Fruit fly (Drosophila melanogaster): ENCODE results near the gene sordd1.

sordd1 gene

DNA sequence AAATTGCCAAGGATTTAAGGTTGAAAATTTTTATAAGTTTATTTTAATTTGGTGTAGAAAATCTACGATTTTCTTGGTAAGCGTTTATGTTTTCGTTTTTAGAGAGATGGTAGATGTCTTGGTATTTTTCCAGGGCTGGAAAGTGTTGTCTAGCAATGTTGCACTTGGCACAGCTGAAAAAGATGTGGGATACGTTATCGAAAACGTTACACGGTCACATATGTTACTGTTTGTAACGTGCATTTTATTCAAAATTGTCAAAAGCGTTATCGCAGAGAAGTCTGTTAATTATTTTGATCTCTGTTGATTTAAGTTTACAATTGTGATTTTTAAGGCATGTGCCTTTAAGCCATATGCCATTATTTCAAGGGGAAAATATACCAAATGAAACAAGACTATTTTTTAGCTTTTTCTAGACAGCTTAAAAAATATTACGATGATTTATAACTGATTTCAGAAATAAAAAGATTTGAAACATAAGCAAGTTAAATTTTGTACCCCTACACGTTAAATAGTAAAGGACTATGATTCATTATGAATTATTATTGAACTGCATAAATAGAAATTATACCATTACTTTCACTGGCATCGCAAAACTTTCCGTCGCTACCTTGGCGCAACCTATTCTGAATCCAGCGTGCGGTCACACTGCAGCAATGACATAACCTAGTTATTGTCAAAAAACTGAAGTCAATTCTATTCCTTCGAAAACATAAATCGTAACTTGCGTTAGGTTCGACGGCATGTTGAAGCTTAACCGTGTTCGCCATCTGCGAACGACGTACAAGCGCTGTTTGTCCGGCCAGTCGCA lies 10.2 kb downstream of the sordd1 start, which contains the start of the genes Paf-AHalpha and mRpS30 (continued):
- no peak for TF ChIP-seq sens-2 (GFP tag; IDR thresholded peaks at IDR 0.05)
- TF ChIP-seq CG10431 (GFP tag; optimal IDR thresholded peaks at IDR 0.05), result no peak
- no peak for TF ChIP-seq CG6654 (GFP tag; optimal IDR thresholded peaks at IDR 0.05)
- TF ChIP-seq CG11504 (tag; optimal IDR thresholded peaks at IDR 0.05), result no peak
- no peak for TF ChIP-seq CG8765 (GFP tag; IDR thresholded peaks at IDR 0.05)
- TF ChIP-seq BtbVII (GFP tag; optimal IDR thresholded peaks at IDR 0.05), result no peak
- no peak for TF ChIP-seq CG8359 (GFP tag; optimal IDR thresholded peaks at IDR 0.05; ENCODE audit: borderline replicate concordance)
- TF ChIP-seq cg (GFP tag; optimal IDR thresholded peaks at IDR 0.05), result no peak
- TF ChIP-seq tap (tag; optimal IDR thresholded peaks at IDR 0.05), result no peak
- no peak for TF ChIP-seq CG3726 (GFP tag; IDR thresholded peaks at IDR 0.05)
- no peak for TF ChIP-seq Antp (GFP tag; optimal IDR thresholded peaks at IDR 0.05)
- TF ChIP-seq ci (GFP tag; IDR thresholded peaks at IDR 0.05), result no peak
- TF ChIP-seq Dbx (GFP tag; IDR thresholded peaks at IDR 0.05), result no peak
- no peak for TF ChIP-seq Gsc (GFP tag; IDR thresholded peaks at IDR 0.05)

DNA sequence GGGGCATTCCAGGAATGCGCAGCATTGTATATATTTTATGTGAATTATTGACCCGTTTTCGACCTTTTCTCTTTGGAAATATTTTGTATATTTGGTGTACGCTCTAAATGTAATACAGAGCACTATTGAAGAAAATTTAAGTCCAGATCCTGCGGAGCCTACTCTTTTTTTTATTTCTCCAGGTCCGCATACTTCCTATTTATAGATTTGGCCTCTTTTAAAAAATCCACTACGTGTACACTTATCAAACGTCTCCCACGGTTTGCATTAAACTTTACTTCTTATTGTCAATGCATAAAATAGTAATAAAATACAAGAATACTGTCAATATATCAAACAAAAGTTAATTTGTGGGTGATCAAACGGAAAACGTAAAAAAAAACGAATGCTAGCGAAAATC lies 12.2 kb downstream of the sordd1 start, which contains the start of gene Efhc1.1:
Efhc1.1 (minus strand) TSS at position 101 of the 400 bp plus-strand sequence.
- no peak for TF ChIP-seq Ravus (GFP tag; IDR thresholded peaks at IDR 0.05)
- TF ChIP-seq CG12299 (tag; optimal IDR thresholded peaks at IDR 0.05), result no peak
- no peak for TF ChIP-seq CG10979 (tag; optimal IDR thresholded peaks at IDR 0.05)
- TF ChIP-seq fd64A (GFP tag; optimal IDR thresholded peaks at IDR 0.05), result no peak
- no peak for TF ChIP-seq CG10321 (GFP tag; IDR thresholded peaks at IDR 0.05)
- TF ChIP-seq NFAT (GFP tag; IDR thresholded peaks at IDR 0.05), result no peak
- TF ChIP-seq H2.0 (GFP tag; IDR thresholded peaks at IDR 0.05), result no peak
- no peak for TF ChIP-seq repo (GFP tag; optimal IDR thresholded peaks at IDR 0.05)
- TF ChIP-seq CG9437 (GFP tag; optimal IDR thresholded peaks at IDR 0.05), result no peak
- TF ChIP-seq CG4404 (GFP tag; IDR thresholded peaks at IDR 0.05), result no peak
- TF ChIP-seq phol (tag; optimal IDR thresholded peaks at IDR 0.05), result no peak
- no peak for TF ChIP-seq CG1603 (tag; optimal IDR thresholded peaks at IDR 0.05)
- no peak for TF ChIP-seq D19A (tag; optimal IDR thresholded peaks at IDR 0.05)
- no peak for TF ChIP-seq Hr39 (optimal IDR thresholded peaks at IDR 0.05)
- TF ChIP-seq CG10366 (GFP tag; IDR thresholded peaks at IDR 0.05), result no peak
- TF ChIP-seq jigr1 (GFP tag; IDR thresholded peaks at IDR 0.05), result no peak

DNA sequence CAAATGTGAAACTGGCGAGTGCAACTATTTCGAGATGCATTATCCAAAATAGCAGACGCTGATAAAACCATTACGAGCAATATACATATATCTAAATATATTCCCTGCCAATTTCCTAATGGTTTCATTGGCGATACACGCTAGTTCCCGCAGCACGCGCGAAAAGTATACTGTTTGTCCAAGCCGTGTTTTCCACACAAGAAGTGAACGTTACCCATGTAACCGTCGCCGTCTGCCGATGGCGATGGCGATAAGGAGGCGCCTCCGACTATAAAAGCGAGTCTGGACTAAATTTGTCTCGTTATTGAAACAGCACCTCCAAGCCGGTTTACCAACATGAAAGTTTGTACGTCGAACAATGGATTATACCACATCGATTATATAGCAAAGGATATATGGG lies 17.0 kb downstream of the sordd1 start, which contains the start of gene CG43673:
CG43673 (plus strand) TSS at position 301 of the 400 bp plus-strand sequence.
- TF ChIP-seq scrt (GFP tag; optimal IDR thresholded peaks at IDR 0.05) (no peak), dmrt11E (tag; optimal IDR thresholded peaks at IDR 0.05) (no peak), CG17359 (tag; optimal IDR thresholded peaks at IDR 0.05) (no peak), dysf (GFP tag; IDR thresholded peaks at IDR 0.05) (no peak), Drgx (GFP tag; IDR thresholded peaks at IDR 0.05) (no peak), Dip2 (GFP tag; IDR thresholded peaks at IDR 0.05) (no peak), CG11723 (GFP tag; optimal IDR thresholded peaks at IDR 0.05) (no peak)

DNA sequence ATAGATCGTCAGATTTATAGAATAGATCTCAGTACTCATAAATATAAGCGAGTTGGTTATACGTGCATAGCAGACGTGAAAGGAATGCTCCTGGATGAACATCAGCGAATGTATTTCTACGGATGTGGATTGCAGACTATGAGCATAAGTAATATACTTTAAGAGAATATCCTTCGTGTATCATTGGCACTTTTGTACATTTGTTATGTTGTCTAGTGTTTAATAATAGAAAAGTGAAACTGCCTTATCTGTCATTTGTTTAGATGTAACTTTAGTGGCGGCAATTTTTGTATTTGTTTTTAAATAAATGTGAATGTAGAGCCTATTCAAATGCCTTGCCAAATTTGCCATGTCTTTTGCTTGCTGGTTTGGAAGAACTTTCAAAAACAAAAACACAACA lies 23.2 kb downstream of the sordd1 start, which contains the start of gene CG43672:
CG43672 (plus strand) TSS at position 301 of the 400 bp plus-strand sequence.
- TF ChIP-seq CG14860 (GFP tag; IDR thresholded peaks at IDR 0.05; ENCODE audit: partially characterized antibody), result no peak
